Fruit fly (Drosophila melanogaster) Kc167 (cell line): ENCODE data around the gene Rassf.

Experiments used
- Myc ChIP-seq: fragments of >200 bp; optimal IDR thresholded peaks from 2 replicates; lab custom pipeline; 2017; ENCODE audit warnings: missing external identifiers
- Sin3A ChIP-seq: fragments of >200 bp; optimal IDR thresholded peaks from 2 replicates; lab custom pipeline; 2018; ENCODE audit warnings: missing external identifiers
- h ChIP-seq: fragments of >200 bp; optimal IDR thresholded peaks from 3 replicates; lab custom pipeline; 2018; ENCODE audit warnings: missing external identifiers
- insv ChIP-seq: fragments of >200 bp; optimal IDR thresholded peaks from 3 replicates; lab custom pipeline; 2018; ENCODE audit warnings: missing external identifiers
- psq ChIP-seq: fragments of >200 bp; optimal IDR thresholded peaks from 2 replicates; lab custom pipeline; 2017; ENCODE audit warnings: missing external identifiers

dm6 chr3R:23129617-23130016 lies 11.9 kb upstream of the Rassf start:
- no peak for TF ChIP-seq psq (lab: Kevin White, UChicago)
- TF ChIP-seq h (lab: Kevin White, UChicago): no peak
- no peak for TF ChIP-seq Sin3A (lab: Kevin White, UChicago)
- TF ChIP-seq insv (lab: Kevin White, UChicago): no peak
- TF ChIP-seq Myc: no peak
